Fruit fly (Drosophila melanogaster): ENCODE data around the gene KaiR1D.

DNA sequence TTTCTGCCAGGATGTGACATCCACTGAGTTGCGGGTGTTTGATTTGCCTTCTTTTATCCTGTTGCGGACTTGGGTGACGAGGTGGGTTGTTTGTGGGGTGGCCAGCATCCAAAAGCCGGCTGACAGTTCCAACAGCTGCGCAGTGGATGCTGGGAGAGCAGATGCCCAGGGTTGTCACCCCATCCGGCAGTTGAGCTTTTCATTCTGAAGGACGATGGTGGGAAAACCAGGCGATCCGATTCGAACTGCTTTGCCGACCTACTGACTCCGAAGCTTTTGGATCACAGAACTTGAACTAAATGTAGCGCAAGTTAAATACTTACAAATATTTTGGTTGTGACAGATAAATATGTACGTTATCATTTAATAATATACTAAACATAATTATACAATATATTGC lies at the start of gene KaiR1D:
- TF ChIP-seq CG8478 (optimal IDR thresholded peaks at IDR 0.05) (no peak), CTCF (optimal IDR thresholded peaks at IDR 0.05) (no peak)

Data from S2 (cell line).